Fruit fly (Drosophila melanogaster) whole organism, embryonic: ENCODE results near the gene Dsp1.
A peak's percentile ranks its signal among the peaks of the same experiment; 100 is the strongest.

Experiments used
- Antp ChIP-seq: fragments of 200-800 bp; sonication (Bioruptor generic); optimal IDR thresholded peaks from 3 replicates; lab custom pipeline; 2016; ENCODE audit warnings: missing biosample characterization, missing genetic modification characterization
- CG10209 ChIP-seq: fragments of 200-800 bp; sonication (Bioruptor generic); optimal IDR thresholded peaks from 3 replicates; lab custom pipeline; 2017; ENCODE audit warnings: missing biosample characterization, mild to moderate bottlenecking, missing genetic modification characterization, missing genetic modification reagents
- CG1024 ChIP-seq: fragments of 200-800 bp; sonication (Bioruptor generic); IDR thresholded peaks from 2 replicates; pipeline ENCODE4 v1.3.6; 2022; ENCODE audit warnings: missing biosample characterization, missing genetic modification characterization
- CG10654 ChIP-seq: fragments of 200-800 bp; sonication (Bioruptor generic); optimal IDR thresholded peaks from 2 replicates; lab custom pipeline; 2016; ENCODE audit warnings: missing biosample characterization, missing genetic modification characterization
- CG11085 ChIP-seq: fragments of 200-800 bp; sonication (Bioruptor generic); IDR thresholded peaks from 2 replicates; pipeline ENCODE4 v1.3.6; 2022; ENCODE audit warnings: missing biosample characterization, missing genetic modification characterization
- CG11247 ChIP-seq: fragments of 200-800 bp; sonication (Bioruptor generic); IDR thresholded peaks from 2 replicates; pipeline ENCODE4 v1.3.6; 2022; ENCODE audit warnings: missing biosample characterization, missing genetic modification characterization
- CG12155 ChIP-seq: fragments of 200-800 bp; sonication (Bioruptor generic); optimal IDR thresholded peaks from 3 replicates; lab custom pipeline; 2016; ENCODE audit warnings: missing biosample characterization, missing genetic modification characterization
- CG12236 ChIP-seq: fragments of 200-800 bp; sonication (Bioruptor generic); optimal IDR thresholded peaks from 2 replicates; lab custom pipeline; 2016; ENCODE audit warnings: missing biosample characterization, missing genetic modification characterization
- CG17612 ChIP-seq: fragments of 200-800 bp; sonication (Bioruptor generic); IDR thresholded peaks from 2 replicates; pipeline ENCODE4 v1.3.6; 2022; ENCODE audit warnings: missing biosample characterization, missing genetic modification characterization
- CG18476 ChIP-seq: fragments of 200-800 bp; sonication (Bioruptor generic); optimal IDR thresholded peaks from 2 replicates; lab custom pipeline; 2016; ENCODE audit warnings: missing biosample characterization, mild to moderate bottlenecking, missing genetic modification characterization
- CG2712 ChIP-seq: fragments of 200-800 bp; optimal IDR thresholded peaks from 3 replicates; lab custom pipeline; 2019; ENCODE audit warnings: missing biosample characterization, mild to moderate bottlenecking, missing genetic modification characterization, moderate library complexity
- CG3065 ChIP-seq: fragments of 200-800 bp; sonication (Bioruptor generic); optimal IDR thresholded peaks from 2 replicates; lab custom pipeline; 2016; ENCODE audit warnings: missing biosample characterization, missing genetic modification characterization
- CG32532 ChIP-seq: fragments of 200-800 bp; sonication (Bioruptor generic); IDR thresholded peaks from 2 replicates; pipeline ENCODE4 v1.3.6; 2022; ENCODE audit warnings: missing biosample characterization, missing genetic modification characterization
- CG34376 ChIP-seq: fragments of 200-800 bp; sonication (Bioruptor generic); optimal IDR thresholded peaks from 2 replicates; lab custom pipeline; 2018; ENCODE audit warnings: missing biosample characterization, mild to moderate bottlenecking, missing genetic modification characterization
- CG3838 ChIP-seq: fragments of 200-800 bp; sonication (Bioruptor generic); optimal IDR thresholded peaks from 3 replicates; lab custom pipeline; 2016; ENCODE audit warnings: missing biosample characterization, missing genetic modification characterization
- CG3995 ChIP-seq: fragments of 200-800 bp; sonication (Bioruptor generic); optimal IDR thresholded peaks from 3 replicates; lab custom pipeline; 2016; ENCODE audit warnings: missing biosample characterization, missing genetic modification characterization
- CG4328 ChIP-seq: fragments of 200-800 bp; sonication (Bioruptor generic); optimal IDR thresholded peaks from 3 replicates; lab custom pipeline; 2017; ENCODE audit warnings: missing biosample characterization, missing genetic modification reagents, missing genetic modification characterization
- CG43689 ChIP-seq: fragments of 200-800 bp; sonication (Bioruptor generic); IDR thresholded peaks from 2 replicates; pipeline ENCODE4 v1.3.6; 2022; ENCODE audit warnings: missing biosample characterization, missing genetic modification characterization
- CG5180 ChIP-seq: fragments of 200-800 bp; sonication (Bioruptor generic); optimal IDR thresholded peaks from 3 replicates; lab custom pipeline; 2017; ENCODE audit warnings: missing biosample characterization, missing genetic modification characterization, mild to moderate bottlenecking, moderate library complexity, missing genetic modification reagents
- CG6272 ChIP-seq: fragments of 200-800 bp; sonication (Bioruptor generic); IDR thresholded peaks from 2 replicates; pipeline ENCODE4 v1.3.6; 2022; ENCODE audit warnings: missing biosample characterization, missing genetic modification characterization
- CG6654 ChIP-seq: fragments of 200-800 bp; sonication (Bioruptor generic); optimal IDR thresholded peaks from 2 replicates; lab custom pipeline; 2017; ENCODE audit warnings: missing biosample characterization, mild to moderate bottlenecking, missing genetic modification characterization
- CG7372 ChIP-seq: fragments of 200-800 bp; sonication (Bioruptor generic); IDR thresholded peaks from 2 replicates; pipeline ENCODE4 v1.3.6; 2022; ENCODE audit warnings: missing biosample characterization, missing genetic modification characterization
- CG9797 ChIP-seq: fragments of 200-800 bp; sonication (Bioruptor generic); optimal IDR thresholded peaks from 3 replicates; lab custom pipeline; 2018; ENCODE audit warnings: missing biosample characterization, mild to moderate bottlenecking, missing genetic modification characterization
- CG9932 ChIP-seq: fragments of 200-800 bp; sonication (Bioruptor generic); IDR thresholded peaks from 2 replicates; pipeline ENCODE4 v1.3.6; 2022; ENCODE audit warnings: missing biosample characterization, missing genetic modification characterization
- Doc3 ChIP-seq: fragments of 200-800 bp; sonication (Bioruptor generic); IDR thresholded peaks from 3 replicates; pipeline ENCODE4 v1.3.6; 2022; ENCODE audit warnings: missing biosample characterization, missing genetic modification characterization; ENCODE audit not compliant: partially characterized antibody
- ERR ChIP-seq: fragments of 200-800 bp; sonication (Bioruptor generic); optimal IDR thresholded peaks from 2 replicates; lab custom pipeline; 2016; ENCODE audit warnings: missing biosample characterization, missing genetic modification characterization
- Fer2 ChIP-seq: fragments of 200-800 bp; sonication (Bioruptor generic); optimal IDR thresholded peaks from 2 replicates; lab custom pipeline; 2018; ENCODE audit warnings: missing biosample characterization, mild to moderate bottlenecking, missing genetic modification characterization, moderate library complexity
- Fer3 ChIP-seq: fragments of 200-800 bp; sonication (Bioruptor generic); optimal IDR thresholded peaks from 2 replicates; lab custom pipeline; 2018; ENCODE audit warnings: missing biosample characterization, mild to moderate bottlenecking, missing genetic modification characterization, moderate library complexity
- HLH3B ChIP-seq: fragments of 200-800 bp; sonication (Bioruptor generic); IDR thresholded peaks from 2 replicates; pipeline ENCODE4 v1.3.6; 2022; ENCODE audit warnings: missing biosample characterization, missing genetic modification characterization
- HLH54F ChIP-seq: fragments of 200-800 bp; sonication (Bioruptor generic); optimal IDR thresholded peaks from 3 replicates; lab custom pipeline; 2016; ENCODE audit warnings: missing biosample characterization, missing genetic modification characterization
- Pdp1 ChIP-seq, 2 experiments: fragments of 200-800 bp; sonication (Bioruptor generic); optimal IDR thresholded peaks; 3 replicates each; lab custom pipeline; 2016; ENCODE audit warnings: missing biosample characterization in 2 of 2, missing genetic modification characterization in 2 of 2, mild to moderate bottlenecking in 1 of 2, moderate library complexity in 1 of 2
- Sin3A ChIP-seq: fragments of >200 bp; optimal IDR thresholded peaks from 2 replicates; lab custom pipeline; 2018
- Taf1 ChIP-seq: fragments of 200-800 bp; sonication (Bioruptor generic); IDR thresholded peaks from 2 replicates; pipeline ENCODE4 v1.3.6; 2022; ENCODE audit warnings: missing biosample characterization, missing genetic modification characterization
- Xrp1 ChIP-seq: fragments of 200-800 bp; sonication (Bioruptor generic); IDR thresholded peaks from 2 replicates; pipeline ENCODE4 v1.3.6; 2022; ENCODE audit warnings: missing biosample characterization, missing genetic modification characterization
- abd-A ChIP-seq: fragments of 200-800 bp; sonication (Bioruptor generic); optimal IDR thresholded peaks from 3 replicates; lab custom pipeline; 2019; ENCODE audit warnings: missing biosample characterization, mild to moderate bottlenecking, missing genetic modification characterization, moderate library complexity
- ase ChIP-seq: fragments of 200-800 bp; sonication (Bioruptor generic); IDR thresholded peaks from 3 replicates; pipeline ENCODE4 v1.3.6; 2022; ENCODE audit warnings: missing biosample characterization, missing genetic modification characterization
- cas ChIP-seq: fragments of 200-800 bp; sonication (Bioruptor generic); IDR thresholded peaks from 2 replicates; pipeline ENCODE4 v1.3.6; 2022; ENCODE audit warnings: missing biosample characterization, missing genetic modification characterization
- ci ChIP-seq: fragments of 200-800 bp; sonication (Bioruptor generic); IDR thresholded peaks from 3 replicates; pipeline ENCODE4 v1.3.6; 2022; ENCODE audit warnings: missing biosample characterization, missing genetic modification characterization
- dati ChIP-seq: fragments of 200-800 bp; sonication (Bioruptor generic); IDR thresholded peaks from 2 replicates; pipeline ENCODE4 v1.3.6; 2022; ENCODE audit warnings: missing biosample characterization, missing genetic modification characterization
- dmrt11E ChIP-seq: fragments of 200-800 bp; sonication (Bioruptor generic); optimal IDR thresholded peaks from 3 replicates; lab custom pipeline; 2018; ENCODE audit warnings: missing biosample characterization, mild to moderate bottlenecking, missing genetic modification characterization, moderate library complexity
- ems ChIP-seq: fragments of 200-800 bp; sonication (Bioruptor generic); optimal IDR thresholded peaks from 3 replicates; lab custom pipeline; 2016; ENCODE audit warnings: missing biosample characterization, missing genetic modification characterization
- en ChIP-seq: fragments of 200-800 bp; sonication (Bioruptor generic); optimal IDR thresholded peaks from 2 replicates; lab custom pipeline; 2016; ENCODE audit warnings: missing biosample characterization, missing genetic modification characterization
- grn ChIP-seq: fragments of 200-800 bp; sonication (Bioruptor generic); optimal IDR thresholded peaks from 3 replicates; lab custom pipeline; 2017; ENCODE audit warnings: missing biosample characterization, missing genetic modification characterization
- h ChIP-seq: fragments of >200 bp; optimal IDR thresholded peaks from 2 replicates; lab custom pipeline; 2017
- jumu ChIP-seq: fragments of 200-800 bp; sonication (Bioruptor generic); optimal IDR thresholded peaks from 3 replicates; lab custom pipeline; 2016; ENCODE audit warnings: missing biosample characterization, missing genetic modification characterization
- luna ChIP-seq: fragments of 200-800 bp; sonication (Bioruptor generic); optimal IDR thresholded peaks from 2 replicates; lab custom pipeline; 2016; ENCODE audit warnings: missing biosample characterization, missing genetic modification characterization
- pb ChIP-seq: fragments of 200-800 bp; sonication (Bioruptor generic); optimal IDR thresholded peaks from 3 replicates; lab custom pipeline; 2016; ENCODE audit warnings: missing biosample characterization, missing genetic modification characterization
- row ChIP-seq: fragments of 200-800 bp; sonication (Bioruptor generic); IDR thresholded peaks from 3 replicates; pipeline ENCODE4 v1.3.6; 2022; ENCODE audit warnings: missing biosample characterization, missing genetic modification characterization
- salm ChIP-seq: fragments of 200-800 bp; sonication (Bioruptor generic); optimal IDR thresholded peaks from 2 replicates; lab custom pipeline; 2018; ENCODE audit warnings: missing biosample characterization, mild to moderate bottlenecking, missing genetic modification characterization
- sima ChIP-seq: fragments of 200-800 bp; sonication (Bioruptor generic); optimal IDR thresholded peaks from 2 replicates; lab custom pipeline; 2016; ENCODE audit warnings: missing biosample characterization, missing genetic modification characterization
- ssp ChIP-seq: fragments of 200-800 bp; sonication (Bioruptor generic); IDR thresholded peaks from 2 replicates; pipeline ENCODE4 v1.3.6; 2022; ENCODE audit warnings: missing biosample characterization, missing genetic modification characterization
- zen2 ChIP-seq: fragments of 200-800 bp; sonication (Bioruptor generic); IDR thresholded peaks from 3 replicates; pipeline ENCODE4 v1.3.6; 2022; ENCODE audit warnings: missing biosample characterization, missing genetic modification characterization; ENCODE audit not compliant: partially characterized antibody

Gene Dsp1

DNA sequence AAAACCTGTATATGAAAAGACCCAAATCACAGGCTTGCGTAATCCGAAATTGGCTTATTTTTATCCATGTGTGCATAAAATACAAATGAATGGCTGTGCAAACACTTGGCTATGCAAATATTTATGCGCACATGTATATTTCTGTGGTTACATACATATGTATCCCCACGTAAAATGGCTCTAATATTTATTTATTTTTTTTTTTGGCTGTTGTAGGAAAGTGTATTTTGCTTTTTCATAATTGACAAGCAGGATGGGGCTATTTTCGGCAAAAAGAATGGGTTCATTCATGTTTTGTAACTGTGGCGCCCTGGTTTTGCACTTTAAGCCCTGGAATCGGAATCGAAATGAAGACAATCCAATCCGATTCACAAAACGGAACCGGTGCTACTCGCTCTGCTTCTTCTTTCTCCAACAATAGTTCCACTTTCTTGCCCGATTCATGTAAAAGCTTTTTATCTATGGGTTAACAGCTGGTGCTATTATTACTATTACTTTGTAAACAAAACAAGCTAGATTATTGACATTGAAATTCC lies 1.8 kb downstream of the Dsp1 start (continued):
- TF ChIP-seq abd-A (tag; lab: Kevin White, UChicago) = no peak
- peak; percentile 30 for TF ChIP-seq luna (GFP tag; lab: Kevin White, UChicago)
- no peak for TF ChIP-seq CG9797 (GFP tag; lab: Kevin White, UChicago)
- TF ChIP-seq en (GFP tag; lab: Kevin White, UChicago) = no peak
- peak; percentile 56 for TF ChIP-seq CG10654 (GFP tag; lab: Kevin White, UChicago)
- TF ChIP-seq ssp = peak; percentile 52
- peak; percentile 71 for TF ChIP-seq ems (GFP tag; lab: Kevin White, UChicago)
- no peak for TF ChIP-seq Sin3A (lab: Kevin White, UChicago)
- TF ChIP-seq pb (GFP tag; lab: Kevin White, UChicago) = peak; percentile 37
- TF ChIP-seq row (GFP tag; lab: Robert Waterston, UW) = peak; percentile 70
- peak; percentile 55; the same call in 1 of the 2 replicates for TF ChIP-seq CG7372 (GFP tag; lab: Robert Waterston, UW)
- TF ChIP-seq Fer2 = peak; percentile 59
- peak; percentile 64 for TF ChIP-seq CG4328 (GFP tag; lab: Kevin White, UChicago)
- peak; percentile 51; the same call in 1 of the 2 replicates for TF ChIP-seq CG1024 (GFP tag; lab: Robert Waterston, UW)
- TF ChIP-seq salm (tag; lab: Kevin White, UChicago) = no peak
- peak; percentile 11 for TF ChIP-seq CG3065 (GFP tag; lab: Kevin White, UChicago)
- no peak for TF ChIP-seq dati (GFP tag; lab: Robert Waterston, UW)
- TF ChIP-seq ase (GFP tag; lab: Robert Waterston, UW) = peak; percentile 75
- no peak for TF ChIP-seq h
- peak; percentile 42 for TF ChIP-seq CG12236 (GFP tag; lab: Kevin White, UChicago)
- no peak for TF ChIP-seq zen2 (GFP tag; lab: Robert Waterston, UW)
- peak; percentile 98 for TF ChIP-seq CG12155 (GFP tag; lab: Kevin White, UChicago)
- peak; percentile 60 for TF ChIP-seq CG34376 (GFP tag; lab: Kevin White, UChicago)
- TF ChIP-seq Xrp1 (GFP tag; lab: Robert Waterston, UW) = peak; percentile 81
- TF ChIP-seq CG6272 = peak; percentile 53
- TF ChIP-seq CG18476 (GFP tag; lab: Kevin White, UChicago) = peak; percentile 52
- TF ChIP-seq CG32532 (GFP tag; lab: Robert Waterston, UW) = peak; percentile 87
- TF ChIP-seq HLH3B (GFP tag; lab: Robert Waterston, UW) = peak; percentile 76
- peak; percentile 66 for TF ChIP-seq Antp (GFP tag; lab: Kevin White, UChicago)
- TF ChIP-seq cas (GFP tag; lab: Robert Waterston, UW) = peak; percentile 69
- TF ChIP-seq Fer3 (tag; lab: Kevin White, UChicago) = peak; percentile 64
- no peak for TF ChIP-seq CG43689 (GFP tag; lab: Robert Waterston, UW)
- TF ChIP-seq CG3995 (GFP tag; lab: Kevin White, UChicago) = peak; percentile 7
- no peak for TF ChIP-seq grn (GFP tag; lab: Kevin White, UChicago)
- TF ChIP-seq jumu = peak; percentile 47
- TF ChIP-seq CG5180 (GFP tag; lab: Kevin White, UChicago) = peak; percentile 48
- TF ChIP-seq CG10209 (GFP tag; lab: Kevin White, UChicago) = peak; percentile 66
- peak; percentile 8 for TF ChIP-seq dmrt11E
- peak; percentile 45; the same call in 1 of the 2 replicates for TF ChIP-seq CG17612
- peak; percentile 84 for TF ChIP-seq CG9932 (GFP tag; lab: Robert Waterston, UW)
- TF ChIP-seq sima (GFP tag; lab: Kevin White, UChicago) = peak; percentile 39
- TF ChIP-seq CG2712 (tag; lab: Kevin White, UChicago) = peak; percentile 57
- TF ChIP-seq Taf1 (GFP tag; lab: Robert Waterston, UW) = no peak
- TF ChIP-seq CG3838 (GFP tag; lab: Kevin White, UChicago) = peak; percentile 30
- TF ChIP-seq CG11247 (GFP tag; lab: Robert Waterston, UW) = no peak
- TF ChIP-seq Pdp1 (GFP tag; optimal IDR thresholded peaks at IDR 0.05; lab: Kevin White, UChicago) = peak; percentile 76 to 84
- peak; percentile 76 for TF ChIP-seq HLH54F (GFP tag; lab: Kevin White, UChicago)
- TF ChIP-seq CG6654 (GFP tag; lab: Kevin White, UChicago) = peak; percentile 46
- TF ChIP-seq ci (GFP tag; lab: Robert Waterston, UW) = peak; percentile 90
- peak; percentile 55 for TF ChIP-seq CG11085 (GFP tag; lab: Robert Waterston, UW)
- TF ChIP-seq ERR (GFP tag; lab: Kevin White, UChicago) = peak; percentile 58
- no peak for TF ChIP-seq Doc3
